Fruit fly (Drosophila melanogaster) whole organism, embryonic: ENCODE results near the gene CG7943.

Experiments
- Ada2b ChIP-seq: fragments of 200-800 bp; sonication (Bioruptor generic); IDR thresholded peaks from 2 replicates; pipeline ENCODE4 v1.3.6; 2022; ENCODE audit warnings: missing biosample characterization, missing genetic modification characterization
- Atf6 ChIP-seq: fragments of 200-800 bp; sonication (Bioruptor generic); IDR thresholded peaks from 2 replicates; pipeline ENCODE4 v1.3.6; 2022; ENCODE audit warnings: missing biosample characterization, missing genetic modification characterization
- CG10267 ChIP-seq: fragments of 200-800 bp; sonication (Bioruptor generic); optimal IDR thresholded peaks from 2 replicates; lab custom pipeline; 2018; ENCODE audit warnings: missing biosample characterization, mild to moderate bottlenecking, missing genetic modification characterization, moderate library complexity
- CG12744 ChIP-seq: fragments of 200-800 bp; sonication (Bioruptor generic); optimal IDR thresholded peaks from 2 replicates; lab custom pipeline; 2016; ENCODE audit warnings: missing biosample characterization, missing genetic modification characterization
- CG14860 ChIP-seq: fragments of 200-800 bp; sonication (Bioruptor generic); IDR thresholded peaks from 3 replicates; pipeline ENCODE4 v1.3.6; 2022; ENCODE audit warnings: missing biosample characterization, missing genetic modification characterization; ENCODE audit not compliant: partially characterized antibody
- CG15696 ChIP-seq: fragments of 200-800 bp; sonication (Bioruptor generic); optimal IDR thresholded peaks from 2 replicates; lab custom pipeline; 2019; ENCODE audit warnings: missing biosample characterization, mild to moderate bottlenecking, missing genetic modification characterization, moderate library complexity
- CG1647 ChIP-seq: fragments of 200-800 bp; sonication (Bioruptor generic); optimal IDR thresholded peaks from 3 replicates; lab custom pipeline; 2016; ENCODE audit warnings: missing biosample characterization, missing genetic modification characterization
- CG17186 ChIP-seq: fragments of 200-800 bp; sonication (Bioruptor generic); optimal IDR thresholded peaks from 3 replicates; lab custom pipeline; 2017; ENCODE audit warnings: missing biosample characterization, missing genetic modification reagents, missing genetic modification characterization
- CG17359 ChIP-seq: fragments of 200-800 bp; sonication (Bioruptor generic); optimal IDR thresholded peaks from 3 replicates; lab custom pipeline; 2018; ENCODE audit warnings: missing biosample characterization, mild to moderate bottlenecking, missing genetic modification characterization, moderate library complexity
- CG17612 ChIP-seq: fragments of 200-800 bp; sonication (Bioruptor generic); IDR thresholded peaks from 2 replicates; pipeline ENCODE4 v1.3.6; 2022; ENCODE audit warnings: missing biosample characterization, missing genetic modification characterization
- CG17912 ChIP-seq: fragments of 200-800 bp; sonication (Bioruptor generic); optimal IDR thresholded peaks from 2 replicates; lab custom pipeline; 2018; ENCODE audit warnings: missing biosample characterization, mild to moderate bottlenecking, missing genetic modification characterization
- CG2875 ChIP-seq: fragments of 200-800 bp; sonication (Bioruptor generic); optimal IDR thresholded peaks from 2 replicates; lab custom pipeline; 2017; ENCODE audit warnings: missing biosample characterization, mild to moderate bottlenecking, missing genetic modification characterization, missing genetic modification reagents
- CG31365 ChIP-seq: fragments of 200-800 bp; sonication (Bioruptor generic); optimal IDR thresholded peaks from 2 replicates; lab custom pipeline; 2018; ENCODE audit warnings: missing biosample characterization, mild to moderate bottlenecking, missing genetic modification characterization
- CG31388 ChIP-seq: fragments of 200-800 bp; sonication (Bioruptor generic); optimal IDR thresholded peaks from 2 replicates; lab custom pipeline; 2016; ENCODE audit warnings: missing biosample characterization, missing genetic modification characterization
- CG32772 ChIP-seq: fragments of 200-800 bp; sonication (Bioruptor generic); IDR thresholded peaks from 2 replicates; pipeline ENCODE4 v1.3.6; 2022; ENCODE audit warnings: missing biosample characterization, missing genetic modification characterization
- CG6791 ChIP-seq: fragments of 200-800 bp; sonication (Bioruptor generic); IDR thresholded peaks from 3 replicates; pipeline ENCODE4 v1.3.6; 2022; ENCODE audit warnings: missing biosample characterization, missing genetic modification characterization; ENCODE audit not compliant: partially characterized antibody
- CG7271 ChIP-seq: fragments of 200-800 bp; sonication (Bioruptor generic); optimal IDR thresholded peaks from 2 replicates; lab custom pipeline; 2018; ENCODE audit warnings: missing biosample characterization, mild to moderate bottlenecking, missing genetic modification characterization, moderate library complexity
- CG7556 ChIP-seq: fragments of 200-800 bp; sonication (Bioruptor generic); optimal IDR thresholded peaks from 2 replicates; lab custom pipeline; 2017; ENCODE audit warnings: missing biosample characterization, mild to moderate bottlenecking, missing genetic modification characterization
- CG7928 ChIP-seq: fragments of 200-800 bp; sonication (Bioruptor generic); optimal IDR thresholded peaks from 2 replicates; lab custom pipeline; 2017; ENCODE audit warnings: missing biosample characterization, mild to moderate bottlenecking, missing genetic modification characterization
- CG8944 ChIP-seq: fragments of 200-800 bp; sonication (Bioruptor generic); optimal IDR thresholded peaks from 3 replicates; lab custom pipeline; 2016; ENCODE audit warnings: missing biosample characterization, missing genetic modification characterization
- CG9876 ChIP-seq: fragments of 200-800 bp; sonication (Bioruptor generic); optimal IDR thresholded peaks from 2 replicates; lab custom pipeline; 2016; ENCODE audit warnings: missing biosample characterization, missing genetic modification characterization
- CTCF ChIP-seq: fragments of 200-800 bp; sonication (Bioruptor generic); optimal IDR thresholded peaks from 2 replicates; lab custom pipeline; 2017; ENCODE audit warnings: missing biosample characterization, mild to moderate bottlenecking, missing genetic modification characterization, moderate library complexity
- D19B ChIP-seq: fragments of 200-800 bp; sonication (Bioruptor generic); optimal IDR thresholded peaks from 2 replicates; lab custom pipeline; 2017; ENCODE audit warnings: missing biosample characterization, mild to moderate bottlenecking, missing genetic modification characterization
- Dip2 ChIP-seq: fragments of 200-800 bp; sonication (Bioruptor generic); IDR thresholded peaks from 2 replicates; pipeline ENCODE4 v1.3.6; 2022; ENCODE audit warnings: missing biosample characterization, missing genetic modification characterization
- Dip3 ChIP-seq: fragments of 200-800 bp; sonication (Bioruptor generic); optimal IDR thresholded peaks from 3 replicates; lab custom pipeline; 2016; ENCODE audit warnings: missing biosample characterization, missing genetic modification characterization
- Gug ChIP-seq: fragments of 200-800 bp; sonication (Bioruptor generic); IDR thresholded peaks from 4 replicates; pipeline ENCODE4 v1.3.6; 2022; ENCODE audit warnings: missing biosample characterization, missing genetic modification characterization
- HmgD ChIP-seq: fragments of 200-800 bp; sonication (Bioruptor generic); optimal IDR thresholded peaks from 3 replicates; lab custom pipeline; 2016; ENCODE audit warnings: missing biosample characterization, missing genetic modification characterization
- Hsf ChIP-seq: fragments of 200-800 bp; sonication (Bioruptor generic); optimal IDR thresholded peaks from 3 replicates; lab custom pipeline; 2016; ENCODE audit warnings: missing biosample characterization, missing genetic modification characterization
- Nf-YA ChIP-seq: fragments of 200-800 bp; sonication (Bioruptor generic); IDR thresholded peaks from 2 replicates; pipeline ENCODE4 v1.3.6; 2022; ENCODE audit warnings: missing biosample characterization, missing genetic modification characterization
- Nf-YC ChIP-seq: fragments of 200-800 bp; optimal IDR thresholded peaks from 3 replicates; lab custom pipeline; 2019; ENCODE audit warnings: missing biosample characterization, mild to moderate bottlenecking, missing genetic modification characterization, moderate library complexity
- Optix ChIP-seq: fragments of 200-800 bp; sonication (Bioruptor generic); IDR thresholded peaks from 3 replicates; pipeline ENCODE4 v1.3.6; 2022; ENCODE audit warnings: missing biosample characterization, missing genetic modification characterization
- Sin3A ChIP-seq: fragments of >200 bp; optimal IDR thresholded peaks from 2 replicates; lab custom pipeline; 2018
- bcd ChIP-seq: fragments of 200-800 bp; sonication (Bioruptor generic); optimal IDR thresholded peaks from 2 replicates; lab custom pipeline; 2017; ENCODE audit warnings: missing biosample characterization, mild to moderate bottlenecking, missing genetic modification characterization
- chm ChIP-seq: fragments of 200-800 bp; sonication (Bioruptor generic); IDR thresholded peaks from 2 replicates; pipeline ENCODE4 v1.3.6; 2022; ENCODE audit warnings: missing biosample characterization, missing genetic modification characterization
- chn ChIP-seq: fragments of 200-800 bp; sonication (Bioruptor generic); optimal IDR thresholded peaks from 2 replicates; lab custom pipeline; 2016; ENCODE audit warnings: missing biosample characterization, missing genetic modification characterization
- cwo ChIP-seq: fragments of 200-800 bp; sonication (Bioruptor generic); optimal IDR thresholded peaks from 3 replicates; lab custom pipeline; 2017; ENCODE audit warnings: missing biosample characterization, missing genetic modification characterization, mild to moderate bottlenecking, moderate library complexity, missing genetic modification reagents
- eve ChIP-seq, 2 experiments: fragments of >200 bp; optimal IDR thresholded peaks; 2 replicates each; lab custom pipeline; 2017; ENCODE audit warnings: missing biosample characterization in 2 of 2, missing genetic modification characterization in 2 of 2
- ftz-f1 ChIP-seq: fragments of 200-800 bp; sonication (Bioruptor generic); optimal IDR thresholded peaks from 2 replicates; lab custom pipeline; 2016; ENCODE audit warnings: missing biosample characterization, missing genetic modification characterization
- gcm2 ChIP-seq: fragments of 200-800 bp; sonication (Bioruptor generic); optimal IDR thresholded peaks from 2 replicates; lab custom pipeline; 2016; ENCODE audit warnings: missing biosample characterization, missing genetic modification characterization
- her ChIP-seq: fragments of 200-800 bp; sonication (Bioruptor generic); optimal IDR thresholded peaks from 2 replicates; lab custom pipeline; 2016; ENCODE audit warnings: missing biosample characterization, missing genetic modification characterization
- insv ChIP-seq, 2 experiments: fragments of 200-800 bp; sonication (Bioruptor generic); optimal IDR thresholded peaks; 3 replicates each; lab custom pipeline; 2016 to 2018; ENCODE audit warnings: missing biosample characterization in 2 of 2, missing genetic modification characterization in 2 of 2
- kay ChIP-seq: fragments of 200-800 bp; sonication (Bioruptor generic); optimal IDR thresholded peaks from 2 replicates; lab custom pipeline; 2016; ENCODE audit warnings: missing biosample characterization, missing genetic modification characterization
- knrl ChIP-seq: fragments of 200-800 bp; sonication (Bioruptor generic); IDR thresholded peaks from 3 replicates; pipeline ENCODE4 v1.3.6; 2022; ENCODE audit warnings: missing biosample characterization, missing genetic modification characterization; ENCODE audit not compliant: partially characterized antibody
- lola ChIP-seq, 3 experiments: fragments of >200 bp in 2 of 3; fragments of 200-800 bp in 1 of 3; sonication (Bioruptor generic) in 1 of 3; optimal IDR thresholded peaks; 2 replicates each; lab custom pipeline; 2017 to 2019; ENCODE audit warnings: missing biosample characterization in 3 of 3, missing genetic modification characterization in 3 of 3, mild to moderate bottlenecking in 1 of 3, moderate library complexity in 1 of 3
- mld ChIP-seq: fragments of 200-800 bp; sonication (Bioruptor generic); IDR thresholded peaks from 3 replicates; pipeline ENCODE4 v1.3.6; 2022; ENCODE audit warnings: missing biosample characterization, missing genetic modification characterization; ENCODE audit not compliant: partially characterized antibody
- pzg ChIP-seq: fragments of 200-800 bp; sonication (Bioruptor generic); optimal IDR thresholded peaks from 3 replicates; lab custom pipeline; 2018; ENCODE audit warnings: missing biosample characterization, mild to moderate bottlenecking, missing genetic modification characterization, moderate library complexity
- slbo ChIP-seq: fragments of 200-800 bp; sonication (Bioruptor generic); IDR thresholded peaks from 2 replicates; pipeline ENCODE4 v1.3.6; 2022; ENCODE audit warnings: missing biosample characterization, missing genetic modification characterization
- slp2 ChIP-seq: fragments of 200-800 bp; sonication (Bioruptor generic); optimal IDR thresholded peaks from 2 replicates; lab custom pipeline; 2016; ENCODE audit warnings: missing biosample characterization, missing genetic modification characterization
- sr ChIP-seq: fragments of 200-800 bp; sonication (Bioruptor generic); IDR thresholded peaks from 3 replicates; pipeline ENCODE4 v1.3.6; 2022; ENCODE audit warnings: missing biosample characterization, missing genetic modification characterization
- ssp ChIP-seq: fragments of 200-800 bp; sonication (Bioruptor generic); IDR thresholded peaks from 2 replicates; pipeline ENCODE4 v1.3.6; 2022; ENCODE audit warnings: missing biosample characterization, missing genetic modification characterization
- tup ChIP-seq: fragments of 200-800 bp; sonication (Bioruptor generic); optimal IDR thresholded peaks from 2 replicates; lab custom pipeline; 2016; ENCODE audit warnings: missing biosample characterization, mild to moderate bottlenecking, missing genetic modification characterization, moderate library complexity
- yki ChIP-seq: fragments of >200 bp; optimal IDR thresholded peaks from 3 replicates; lab custom pipeline; 2018

Gene CG7943

dm6 chr3R:30056592-30057135 lies 10.4 kb downstream of the CG7943 start, which contains the start of the genes CG7950 and Rpp14a (continued):
- TF ChIP-seq CG31388 (GFP tag; lab: Kevin White, UChicago) (peak; percentile 53), bcd (GFP tag; lab: Kevin White, UChicago) (peak; percentile 49), lola (GFP tag; optimal IDR thresholded peaks at IDR 0.05; lab: Kevin White, UChicago) (peak in 1 of 3 experiments; percentile 67), CG17912 (GFP tag; lab: Kevin White, UChicago) (peak; percentile 5), eve (GFP tag; optimal IDR thresholded peaks at IDR 0.05; lab: Kevin White, UChicago) (no peak), CG6791 (GFP tag; lab: Robert Waterston, UW) (no peak), CTCF (GFP tag; lab: Kevin White, UChicago) (no peak), Dip2 (GFP tag; lab: Robert Waterston, UW) (no peak), CG10267 (tag; lab: Kevin White, UChicago) (peak; percentile 72), CG7556 (GFP tag; lab: Kevin White, UChicago) (peak; percentile 44), tup (peak; percentile 72), Gug (GFP tag; lab: Robert Waterston, UW) (peak; percentile 49; the same call in 1 of the 4 replicates), Atf6 (GFP tag; lab: Robert Waterston, UW) (peak; percentile 78), Dip3 (GFP tag; lab: Kevin White, UChicago) (peak; percentile 84), CG14860 (GFP tag; lab: Robert Waterston, UW) (no peak), CG17612 (peak; percentile 61), CG8944 (GFP tag; lab: Kevin White, UChicago) (peak; percentile 62), Nf-YA (no peak), her (peak; percentile 64), Sin3A (no peak), knrl (GFP tag; lab: Robert Waterston, UW) (no peak), CG12744 (GFP tag; lab: Kevin White, UChicago) (peak; percentile 53), sr (GFP tag; lab: Robert Waterston, UW) (no peak), HmgD (peak; percentile 40), CG9876 (GFP tag; lab: Kevin White, UChicago) (peak; percentile 56), CG15696 (peak; percentile 74), insv (GFP tag; optimal IDR thresholded peaks at IDR 0.05; lab: Kevin White, UChicago) (peak in 1 of 2 experiments; percentile 2), slp2 (GFP tag; lab: Kevin White, UChicago) (peak; percentile 58), slbo (GFP tag; lab: Robert Waterston, UW) (peak; percentile 91), chm (GFP tag; lab: Robert Waterston, UW) (peak; percentile 75), CG2875 (peak; percentile 39), chn (GFP tag; lab: Kevin White, UChicago) (peak; percentile 85), CG17359 (peak; percentile 69), gcm2 (GFP tag; lab: Kevin White, UChicago) (peak; percentile 19), D19B (GFP tag; lab: Kevin White, UChicago) (peak; percentile 35), ssp (peak; percentile 47), pzg (GFP tag; lab: Kevin White, UChicago) (peak; percentile 58), Nf-YC (tag; lab: Kevin White, UChicago) (peak; percentile 65), ftz-f1 (GFP tag; lab: Kevin White, UChicago) (no peak), mld (no peak), CG7928 (GFP tag; lab: Kevin White, UChicago) (no peak), Ada2b (GFP tag; lab: Robert Waterston, UW) (peak; percentile 64), cwo (peak; percentile 66), CG31365 (no peak), Hsf (GFP tag; lab: Kevin White, UChicago) (peak; percentile 83), CG32772 (GFP tag; lab: Robert Waterston, UW) (peak; percentile 70), Optix (peak; percentile 55; the same call in 2 of the 3 replicates), kay (GFP tag; lab: Kevin White, UChicago) (peak; percentile 52), CG1647 (GFP tag; lab: Kevin White, UChicago) (no peak), CG17186 (GFP tag; lab: Kevin White, UChicago) (peak; percentile 60), CG7271 (tag; lab: Kevin White, UChicago) (no peak), yki (lab: Kevin White, UChicago) (no peak)
